Worm (Caenorhabditis elegans) whole organism, L2 larva: ENCODE data around the gene sftb-2.

Experiments
- C34F6.9 ChIP-seq: fragments of 150-350 bp; optimal IDR thresholded peaks from 2 replicates; lab custom pipeline; 2014; ENCODE audit warnings: missing biosample characterization, missing genetic modification characterization
- F13H6.1 ChIP-seq: sonication (generic microtip); optimal IDR thresholded peaks from 2 replicates; lab custom pipeline; 2016; ENCODE audit warnings: missing genetic modification characterization, missing compliant biosample characterization
- R02D3.7 ChIP-seq: fragments of 150-350 bp; optimal IDR thresholded peaks from 2 replicates; lab custom pipeline; 2014; ENCODE audit warnings: missing biosample characterization, missing genetic modification characterization
- Y55F3AM.14 ChIP-seq: fragments of 200-800 bp; sonication (Bioruptor generic); optimal IDR thresholded peaks from 2 replicates; lab custom pipeline; 2018; ENCODE audit warnings: mild to moderate bottlenecking, missing genetic modification characterization, missing compliant biosample characterization
- ZK546.5 ChIP-seq: sonication (generic microtip); optimal IDR thresholded peaks from 2 replicates; lab custom pipeline; 2017; ENCODE audit warnings: missing biosample characterization, missing genetic modification characterization
- alr-1 ChIP-seq: fragments of 150-350 bp; optimal IDR thresholded peaks from 2 replicates; lab custom pipeline; 2014; ENCODE audit warnings: missing biosample characterization, missing genetic modification characterization
- ama-1 ChIP-seq: fragments of 150-350 bp; optimal IDR thresholded peaks from 2 replicates; lab custom pipeline; 2018; ENCODE audit warnings: inconsistent platforms
- ceh-16 ChIP-seq: fragments of 150-350 bp; optimal IDR thresholded peaks from 2 replicates; lab custom pipeline; 2014; ENCODE audit warnings: missing biosample characterization, missing genetic modification characterization
- crh-2 ChIP-seq: sonication (generic microtip); optimal IDR thresholded peaks from 2 replicates; lab custom pipeline; 2017; ENCODE audit warnings: missing biosample characterization, missing genetic modification characterization
- dmd-4 ChIP-seq: sonication (generic microtip); optimal IDR thresholded peaks from 2 replicates; lab custom pipeline; 2017; ENCODE audit warnings: missing biosample characterization, missing genetic modification characterization
- egl-27 ChIP-seq: sonication (generic microtip); optimal IDR thresholded peaks from 3 replicates; lab custom pipeline; 2017; ENCODE audit warnings: missing biosample characterization, missing genetic modification reagents, missing genetic modification characterization
- elt-1 ChIP-seq: fragments of 150-350 bp; optimal IDR thresholded peaks from 2 replicates; lab custom pipeline; 2014; ENCODE audit warnings: missing biosample characterization, missing genetic modification characterization
- elt-3 ChIP-seq: sonication (generic microtip); optimal IDR thresholded peaks from 2 replicates; lab custom pipeline; 2017; ENCODE audit warnings: missing biosample characterization, missing genetic modification characterization
- fos-1 ChIP-seq: fragments of 150-350 bp; optimal IDR thresholded peaks from 2 replicates; lab custom pipeline; 2014; ENCODE audit warnings: missing biosample characterization, missing genetic modification characterization
- gmeb-1 ChIP-seq: fragments of 150-350 bp; optimal IDR thresholded peaks from 2 replicates; lab custom pipeline; 2014; ENCODE audit warnings: missing biosample characterization, missing genetic modification characterization
- lin-13 ChIP-seq: fragments of 150-350 bp; optimal IDR thresholded peaks from 2 replicates; lab custom pipeline; 2014; ENCODE audit warnings: missing biosample characterization, missing genetic modification reagents, missing genetic modification characterization
- lin-39 ChIP-seq: fragments of 150-350 bp; optimal IDR thresholded peaks from 2 replicates; lab custom pipeline; 2014; ENCODE audit warnings: missing biosample characterization, missing genetic modification reagents, missing genetic modification characterization
- lsy-2 ChIP-seq, 2 experiments: fragments of 150-350 bp in 1 of 2; sonication (generic microtip) in 1 of 2; optimal IDR thresholded peaks; 2 replicates each; lab custom pipeline; 2014 to 2017; ENCODE audit warnings: missing biosample characterization in 2 of 2, missing genetic modification characterization in 2 of 2
- mab-5 ChIP-seq: fragments of 150-350 bp; optimal IDR thresholded peaks from 2 replicates; lab custom pipeline; 2014; ENCODE audit warnings: missing biosample characterization, missing genetic modification characterization
- mbf-1 ChIP-seq: sonication (generic microtip); optimal IDR thresholded peaks from 2 replicates; lab custom pipeline; 2017; ENCODE audit warnings: missing biosample characterization, missing genetic modification characterization
- nhr-10 ChIP-seq: sonication (generic microtip); optimal IDR thresholded peaks from 2 replicates; lab custom pipeline; 2017; ENCODE audit warnings: missing biosample characterization, missing genetic modification characterization
- nhr-11 ChIP-seq: fragments of 150-350 bp; optimal IDR thresholded peaks from 2 replicates; lab custom pipeline; 2014; ENCODE audit warnings: missing biosample characterization, missing genetic modification characterization
- nhr-129 ChIP-seq: fragments of 150-350 bp; optimal IDR thresholded peaks from 2 replicates; lab custom pipeline; 2014; ENCODE audit warnings: missing biosample characterization, missing genetic modification characterization
- nhr-21 ChIP-seq: fragments of 150-350 bp; optimal IDR thresholded peaks from 2 replicates; lab custom pipeline; 2014; ENCODE audit warnings: missing biosample characterization, missing genetic modification characterization
- nhr-23 ChIP-seq: fragments of 150-350 bp; optimal IDR thresholded peaks from 2 replicates; lab custom pipeline; 2014; ENCODE audit warnings: missing biosample characterization, missing genetic modification reagents, missing genetic modification characterization
- nhr-237 ChIP-seq: fragments of 150-350 bp; optimal IDR thresholded peaks from 2 replicates; lab custom pipeline; 2014; ENCODE audit warnings: missing biosample characterization, missing genetic modification characterization
- peb-1 ChIP-seq: fragments of 150-350 bp; optimal IDR thresholded peaks from 2 replicates; lab custom pipeline; 2014; ENCODE audit warnings: missing biosample characterization, missing genetic modification characterization
- sem-4 ChIP-seq: fragments of 150-350 bp; optimal IDR thresholded peaks from 2 replicates; lab custom pipeline; 2014; ENCODE audit warnings: missing biosample characterization, missing genetic modification reagents, missing genetic modification characterization
- skn-1 ChIP-seq: sonication (generic microtip); optimal IDR thresholded peaks from 2 replicates; lab custom pipeline; 2017; ENCODE audit warnings: missing biosample characterization, missing genetic modification characterization
- sma-3 ChIP-seq: sonication (generic microtip); optimal IDR thresholded peaks from 2 replicates; lab custom pipeline; 2016; ENCODE audit warnings: missing genetic modification reagents, missing genetic modification characterization, missing compliant biosample characterization
- sma-9 ChIP-seq, 2 experiments: fragments of 150-350 bp in 1 of 2; sonication (generic microtip) in 1 of 2; optimal IDR thresholded peaks; 2 replicates each; lab custom pipeline; 2014 to 2016; ENCODE audit warnings: missing genetic modification characterization in 2 of 2, mild to moderate bottlenecking in 1 of 2, missing biosample characterization in 1 of 2, missing compliant biosample characterization in 1 of 2, missing genetic modification reagents in 1 of 2, moderate library complexity in 1 of 2
- snpc-4 ChIP-seq: fragments of 150-350 bp; optimal IDR thresholded peaks from 2 replicates; lab custom pipeline; 2014; ENCODE audit warnings: missing biosample characterization, missing genetic modification characterization
- unc-39 ChIP-seq: fragments of 150-350 bp; optimal IDR thresholded peaks from 2 replicates; lab custom pipeline; 2014; ENCODE audit warnings: missing biosample characterization, missing genetic modification characterization
- unc-55 ChIP-seq: fragments of 150-350 bp; sonication (generic microtip); optimal IDR thresholded peaks from 3 replicates; lab custom pipeline; 2014; ENCODE audit warnings: missing biosample characterization, missing genetic modification reagents, missing genetic modification characterization
- unc-62 ChIP-seq: fragments of 150-350 bp; optimal IDR thresholded peaks from 2 replicates; lab custom pipeline; 2014; ENCODE audit warnings: missing biosample characterization, missing genetic modification reagents, missing genetic modification characterization
- zag-1 ChIP-seq: fragments of 150-350 bp; optimal IDR thresholded peaks from 2 replicates; lab custom pipeline; 2014; ENCODE audit warnings: missing biosample characterization, missing genetic modification characterization
- ztf-1 ChIP-seq: fragments of 200-800 bp; sonication (Bioruptor generic); conservative IDR thresholded peaks from 2 replicates; pipeline ENCODE4 v1.3.6; 2022; ENCODE audit warnings: missing genetic modification characterization, missing compliant biosample characterization
- ztf-11 ChIP-seq: sonication (generic microtip); optimal IDR thresholded peaks from 2 replicates; lab custom pipeline; 2017; ENCODE audit warnings: missing biosample characterization, missing genetic modification characterization
- ztf-4 ChIP-seq: fragments of 150-350 bp; optimal IDR thresholded peaks from 2 replicates; lab custom pipeline; 2014; ENCODE audit warnings: missing biosample characterization, missing genetic modification characterization

The sftb-2 gene

ce11 chrV:116243-116642, 11.8 kb upstream of the sftb-2 start:
- TF ChIP-seq ama-1, result no peak

- TF ChIP-seq zag-1 (no peak), Y55F3AM.14 (peak; percentile 17)
- TF ChIP-seq, all 48 proteins: peak for 1
These were observed 10.7 kb upstream of the sftb-2 start for ce11 chrV:117312-117711.

DNA sequence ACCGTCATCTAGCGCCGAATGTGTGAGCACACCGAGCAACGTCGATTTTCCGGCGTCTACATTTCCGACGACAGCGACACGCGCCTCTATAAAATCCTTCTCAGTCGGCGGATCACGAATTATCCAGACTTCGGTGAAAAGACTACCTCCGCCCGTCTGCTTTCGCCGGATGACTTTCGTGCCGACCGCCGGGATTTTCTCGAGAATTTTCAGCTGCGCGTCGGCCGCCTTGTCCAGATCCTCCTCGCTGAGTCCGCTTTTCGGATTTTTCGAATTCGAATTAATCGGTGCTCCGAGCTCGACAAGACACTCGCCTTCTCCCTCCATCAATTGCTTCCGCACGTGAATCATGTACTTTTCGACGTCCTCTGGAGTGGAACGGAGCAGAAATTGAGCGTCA, 5.8 kb upstream of the sftb-2 start:
- no peak for TF ChIP-seq lin-13 (GFP tag; lab: Kevin White, UChicago)
- TF ChIP-seq nhr-129 (tag; lab: Kevin White, UChicago), result no peak
- TF ChIP-seq fos-1 (tag; lab: Kevin White, UChicago), result no peak
- no peak for TF ChIP-seq lsy-2 (tag; optimal IDR thresholded peaks at IDR 0.05; lab: Kevin White, UChicago)
- TF ChIP-seq mbf-1 (tag; lab: Kevin White, UChicago), result no peak
- no peak for TF ChIP-seq nhr-23 (tag; lab: Kevin White, UChicago)
- TF ChIP-seq R02D3.7, result no peak
- TF ChIP-seq egl-27 (tag; lab: Kevin White, UChicago), result no peak
- TF ChIP-seq unc-62, result no peak

ce11 chrV:122750-123149, 5.3 kb upstream of the sftb-2 start, which contains the start of gene cgp-1:
Gene cgp-1, minus strand, starts transcription at chrV:122789.
- TF ChIP-seq lin-13 (GFP tag; lab: Kevin White, UChicago) (no peak), ceh-16 (tag; lab: Kevin White, UChicago) (no peak), snpc-4 (no peak), unc-55 (GFP tag; lab: Kevin White, UChicago) (peak; percentile 23), mab-5 (no peak), R02D3.7 (peak; percentile 32), fos-1 (tag; lab: Kevin White, UChicago) (no peak), zag-1 (no peak), ztf-11 (no peak), ama-1 (peak; percentile 8), nhr-21 (no peak), ztf-1 (GFP tag; lab: Robert Waterston, UW) (no peak), lsy-2 (tag; optimal IDR thresholded peaks at IDR 0.05; lab: Kevin White, UChicago) (peak in 1 of 2 experiments; percentile 11), F13H6.1 (tag; lab: Kevin White, UChicago) (no peak), elt-3 (no peak), nhr-23 (tag; lab: Kevin White, UChicago) (no peak), C34F6.9 (peak; percentile 20)

- no peak for TF ChIP-seq nhr-21
- peak; percentile 3 for TF ChIP-seq sma-3 (GFP tag; lab: Kevin White, UChicago)
- TF ChIP-seq C34F6.9, result peak; percentile 12
- peak; percentile 81 for TF ChIP-seq nhr-129 (tag; lab: Kevin White, UChicago)
- no peak for TF ChIP-seq lin-13 (GFP tag; lab: Kevin White, UChicago)
- no peak for TF ChIP-seq fos-1 (tag; lab: Kevin White, UChicago)
- TF ChIP-seq sma-9 (GFP tag; optimal IDR thresholded peaks at IDR 0.05; lab: Kevin White, UChicago), result no peak
- TF ChIP-seq sma-9 (tag; optimal IDR thresholded peaks at IDR 0.05; lab: Kevin White, UChicago), result no peak
- TF ChIP-seq lin-39 (tag; lab: Kevin White, UChicago), result no peak
- TF ChIP-seq, all 48 proteins: peak for 3
These were observed 4.5 kb upstream of the sftb-2 start for ce11 chrV:123513-123912.

ce11 chrV:123915-124314, 4.1 kb upstream of the sftb-2 start:
- no peak for TF ChIP-seq unc-55 (GFP tag; lab: Kevin White, UChicago)
- no peak for TF ChIP-seq nhr-21
- TF ChIP-seq ztf-1 (GFP tag; lab: Robert Waterston, UW), result no peak
- no peak for TF ChIP-seq nhr-10 (tag; lab: Kevin White, UChicago)
- no peak for TF ChIP-seq sem-4 (tag; lab: Kevin White, UChicago)
- TF ChIP-seq fos-1 (tag; lab: Kevin White, UChicago), result no peak
- TF ChIP-seq nhr-11 (tag; lab: Kevin White, UChicago), result no peak
- TF ChIP-seq elt-1, result no peak

DNA sequence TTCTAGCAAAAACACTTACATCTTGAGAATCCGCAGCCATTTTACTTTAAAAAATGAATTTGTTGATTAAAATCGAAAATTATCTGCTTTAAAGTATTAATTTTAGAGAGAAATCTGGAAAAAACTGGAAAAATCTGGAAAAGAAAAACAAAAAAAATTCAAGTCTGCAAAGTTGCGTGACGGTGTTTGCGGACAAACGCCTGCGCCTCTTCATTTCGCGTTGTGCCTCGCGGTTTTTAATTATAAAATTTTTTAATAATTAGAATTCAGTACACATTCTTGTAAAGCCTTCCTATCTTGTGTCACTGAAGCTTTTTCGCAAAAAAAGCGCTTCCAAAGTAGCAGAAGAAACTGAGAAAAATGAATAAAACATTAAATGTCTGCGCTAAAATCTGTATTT, 1.4 kb upstream of the sftb-2 start, which contains the start of gene W03F9.1:
TSS of gene W03F9.1 (minus strand) at position 109 of the 400 bp plus-strand sequence.
- no peak for TF ChIP-seq unc-39 (tag; lab: Kevin White, UChicago)
- peak; percentile 88 for TF ChIP-seq unc-55 (GFP tag; lab: Kevin White, UChicago)
- TF ChIP-seq ztf-1 (GFP tag; lab: Robert Waterston, UW), result no peak
- peak; percentile 51 for TF ChIP-seq lin-13 (GFP tag; lab: Kevin White, UChicago)
- no peak for TF ChIP-seq skn-1 (tag; lab: Kevin White, UChicago)
- peak; percentile 68 for TF ChIP-seq sma-3 (GFP tag; lab: Kevin White, UChicago)
- TF ChIP-seq peb-1 (tag; lab: Kevin White, UChicago), result no peak
- peak; percentile 12 for TF ChIP-seq egl-27 (tag; lab: Kevin White, UChicago)
- no peak for TF ChIP-seq dmd-4
- no peak for TF ChIP-seq unc-62
- peak; percentile 40 to 81 for TF ChIP-seq lsy-2 (tag; optimal IDR thresholded peaks at IDR 0.05; lab: Kevin White, UChicago)
- TF ChIP-seq gmeb-1, result peak; percentile 79
- TF ChIP-seq nhr-237 (tag; lab: Kevin White, UChicago), result no peak
- no peak for TF ChIP-seq lin-39 (tag; lab: Kevin White, UChicago)
- peak; percentile 50 for TF ChIP-seq alr-1 (tag; lab: Kevin White, UChicago)
- TF ChIP-seq ceh-16 (tag; lab: Kevin White, UChicago), result no peak
- TF ChIP-seq nhr-23 (tag; lab: Kevin White, UChicago), result no peak
- peak; percentile 12 for TF ChIP-seq nhr-21
- peak; percentile 89 for TF ChIP-seq C34F6.9
- TF ChIP-seq ztf-4 (tag; lab: Kevin White, UChicago), result no peak
- TF ChIP-seq mab-5, result peak; percentile 1
- peak; percentile 26 for TF ChIP-seq snpc-4
- no peak for TF ChIP-seq ZK546.5 (tag; lab: Kevin White, UChicago)
- TF ChIP-seq sem-4 (tag; lab: Kevin White, UChicago), result peak; percentile 69
- no peak for TF ChIP-seq Y55F3AM.14
- peak; percentile 71 for TF ChIP-seq crh-2 (tag; lab: Kevin White, UChicago)
